Worm (Caenorhabditis elegans) whole organism, L4 larva: ENCODE measurements around the gene mksr-2.

Experiments used
- aha-1 ChIP-seq: fragments of 150-350 bp; peaks from one replicate; lab custom pipeline; 2014; ENCODE audit warnings: missing biosample characterization, missing genetic modification characterization
- ceh-32 ChIP-seq: sonication (generic microtip); optimal IDR thresholded peaks from 2 replicates; lab custom pipeline; 2016; ENCODE audit warnings: mild to moderate bottlenecking, missing genetic modification characterization, missing compliant biosample characterization; ENCODE audit not compliant: poor library complexity
- daf-12 ChIP-seq: fragments of 150-350 bp; optimal IDR thresholded peaks from 2 replicates; lab custom pipeline; 2014; ENCODE audit warnings: missing biosample characterization, missing genetic modification reagents, missing genetic modification characterization
- daf-8 ChIP-seq: fragments of 200-800 bp; sonication (Bioruptor generic); IDR thresholded peaks from 2 replicates; pipeline ENCODE4 v1.3.6; 2022; ENCODE audit warnings: missing genetic modification characterization, missing compliant biosample characterization
- dmd-8 ChIP-seq: fragments of 200-800 bp; sonication (Bioruptor generic); IDR thresholded peaks from 2 replicates; pipeline ENCODE4 v1.3.6; 2022; ENCODE audit warnings: missing genetic modification characterization, missing compliant biosample characterization
- egl-27 ChIP-seq: sonication (generic microtip); optimal IDR thresholded peaks from 3 replicates; lab custom pipeline; 2017; ENCODE audit warnings: missing biosample characterization, missing genetic modification reagents, missing genetic modification characterization
- fkh-10 ChIP-seq: fragments of 150-350 bp; optimal IDR thresholded peaks from 2 replicates; lab custom pipeline; 2014; ENCODE audit warnings: missing biosample characterization, missing genetic modification reagents, missing genetic modification characterization
- hlh-11 ChIP-seq: fragments of 200-800 bp; sonication (Bioruptor generic); optimal IDR thresholded peaks from 2 replicates; lab custom pipeline; 2018; ENCODE audit warnings: mild to moderate bottlenecking, missing genetic modification characterization, missing compliant biosample characterization
- hmg-1.1 ChIP-seq: fragments of 200-800 bp; sonication (Bioruptor generic); IDR thresholded peaks from 2 replicates; pipeline ENCODE4 v1.3.6; 2022; ENCODE audit warnings: missing genetic modification reagents, missing genetic modification characterization, missing compliant biosample characterization
- jun-1 ChIP-seq: fragments of 150-350 bp; optimal IDR thresholded peaks from 2 replicates; lab custom pipeline; 2014; ENCODE audit warnings: missing biosample characterization, missing genetic modification reagents, missing genetic modification characterization
- mdl-1 ChIP-seq, 2 experiments: fragments of 150-350 bp in 1 of 2; sonication (generic microtip) in 1 of 2; optimal IDR thresholded peaks; 2 replicates each; lab custom pipeline; 2014 to 2017; ENCODE audit warnings: missing biosample characterization in 2 of 2, missing genetic modification characterization in 2 of 2
- nhr-42 ChIP-seq: fragments of 200-800 bp; sonication (Bioruptor generic); IDR thresholded peaks from 2 replicates; pipeline ENCODE4 v1.3.6; 2022; ENCODE audit warnings: missing genetic modification characterization, missing compliant biosample characterization
- rbr-2 ChIP-seq: sonication (generic microtip); optimal IDR thresholded peaks from 2 replicates; lab custom pipeline; 2016; ENCODE audit warnings: missing genotype, missing genetic modification characterization, missing compliant biosample characterization
- set-16 ChIP-seq: fragments of 200-800 bp; sonication (Bioruptor generic); IDR thresholded peaks from 2 replicates; pipeline ENCODE4 v1.3.6; 2022; ENCODE audit warnings: missing genetic modification reagents, missing genetic modification characterization, missing compliant biosample characterization
- skn-1 ChIP-seq: fragments of 150-350 bp; optimal IDR thresholded peaks from 2 replicates; lab custom pipeline; 2014; ENCODE audit warnings: missing biosample characterization, missing genetic modification characterization
- unc-130 ChIP-seq: sonication (generic microtip); optimal IDR thresholded peaks from 2 replicates; lab custom pipeline; 2016; ENCODE audit warnings: missing genetic modification reagents, missing genetic modification characterization, missing compliant biosample characterization
- ztf-11 ChIP-seq: fragments of 150-350 bp; optimal IDR thresholded peaks from 2 replicates; lab custom pipeline; 2014; ENCODE audit warnings: missing biosample characterization, missing genetic modification characterization
- ztf-7 ChIP-seq: fragments of 150-350 bp; optimal IDR thresholded peaks from 2 replicates; lab custom pipeline; 2014; ENCODE audit warnings: missing biosample characterization, missing genetic modification characterization

The mksr-2 gene

DNA sequence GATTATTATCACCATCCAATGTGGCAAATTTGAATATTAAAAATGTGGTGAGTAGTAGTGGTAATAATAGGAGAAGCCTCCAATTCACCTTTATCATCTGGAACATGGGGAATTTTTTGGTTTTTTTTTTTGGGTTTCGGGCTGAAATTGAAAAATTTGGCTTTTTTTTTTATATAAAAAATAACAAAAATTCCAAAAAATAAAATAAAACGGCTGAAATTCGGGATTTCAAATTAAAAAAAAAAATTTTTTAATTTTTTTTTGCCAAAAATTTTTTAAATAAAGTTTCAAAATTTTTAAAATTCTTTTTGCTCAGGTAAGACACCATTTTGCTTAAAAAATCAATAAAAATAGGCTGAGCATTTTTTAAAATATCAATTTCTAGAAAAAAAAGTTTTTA lies 42.8 kb downstream of the mksr-2 start, which contains the start of gene famp-1:
famp-1 (minus strand) TSS at position 101 of the 400 bp plus-strand sequence.
- no peak for TF ChIP-seq hmg-1.1 (GFP tag; lab: Robert Waterston, UW)
- TF ChIP-seq egl-27 (tag; lab: Kevin White, UChicago): no peak
- TF ChIP-seq jun-1: no peak
- no peak for TF ChIP-seq skn-1 (tag; lab: Kevin White, UChicago)
- no peak for TF ChIP-seq unc-130
- TF ChIP-seq set-16 (GFP tag; lab: Robert Waterston, UW): no peak
- TF ChIP-seq ztf-11 (tag; lab: Kevin White, UChicago): no peak
- no peak for TF ChIP-seq ztf-7 (tag; lab: Kevin White, UChicago)
- no peak for TF ChIP-seq ceh-32 (tag; lab: Kevin White, UChicago)
- no peak for TF ChIP-seq nhr-42 (GFP tag; lab: Robert Waterston, UW)
- TF ChIP-seq rbr-2 (tag; lab: Kevin White, UChicago): no peak
- no peak for TF ChIP-seq daf-12 (tag; lab: Kevin White, UChicago)
- no peak for TF ChIP-seq dmd-8 (GFP tag; lab: Robert Waterston, UW)
- no peak for TF ChIP-seq aha-1 (tag; lab: Kevin White, UChicago)
- no peak for TF ChIP-seq mdl-1 (tag; optimal IDR thresholded peaks at IDR 0.05; lab: Kevin White, UChicago)
- TF ChIP-seq daf-8 (GFP tag; lab: Robert Waterston, UW): no peak
- no peak for TF ChIP-seq hlh-11
- TF ChIP-seq fkh-10: no peak
